Worm (Caenorhabditis elegans) whole organism, L4/young adult: Measurements from ENCODE around the gene clc-25.

Experiments
- W03F9.2 ChIP-seq: fragments of 150-350 bp; optimal IDR thresholded peaks from 2 replicates; lab custom pipeline; 2014; ENCODE audit warnings: missing biosample characterization, missing genetic modification characterization
- dao-5 ChIP-seq: sonication (generic microtip); optimal IDR thresholded peaks from 2 replicates; lab custom pipeline; 2016; ENCODE audit warnings: missing genotype, missing genetic modification characterization, moderate library complexity, missing compliant biosample characterization
- him-1 ChIP-seq: sonication (generic microtip); optimal IDR thresholded peaks from 2 replicates; lab custom pipeline; 2016; ENCODE audit warnings: missing genotype, missing genetic modification reagents, missing genetic modification characterization, missing compliant biosample characterization

DNA sequence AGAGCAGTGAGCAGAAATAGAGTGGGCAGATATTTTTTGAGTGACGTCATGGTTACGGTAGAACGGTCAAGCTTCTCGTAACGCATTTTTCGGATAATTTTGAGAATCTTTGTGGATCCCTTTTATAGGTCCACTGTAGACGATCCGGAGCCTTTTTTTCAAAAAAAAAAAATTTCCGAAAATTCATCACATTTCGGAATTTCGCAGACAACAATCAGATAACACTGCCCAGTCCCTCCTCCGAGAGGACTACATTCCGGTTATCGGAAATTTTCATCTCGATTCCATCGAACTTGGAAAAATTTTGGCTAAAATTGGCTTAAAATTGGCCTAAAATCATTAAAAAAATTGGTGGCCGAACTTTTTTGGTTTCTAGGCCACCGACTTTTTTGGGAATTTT, 33.8 kb upstream of the clc-25 start, which contains the start of gene BE0003N10.6:
- no peak for TF ChIP-seq him-1 (tag; lab: Kevin White, UChicago)
- no peak for TF ChIP-seq dao-5 (tag; lab: Kevin White, UChicago)
- no peak for TF ChIP-seq W03F9.2 (tag; lab: Kevin White, UChicago)
